Worm (Caenorhabditis elegans) whole organism, L4 larva: Measurements from ENCODE around the gene W07E11.1.
A peak's percentile ranks its signal among the peaks of the same experiment; 100 is the strongest.

ENCODE experiments used
- D1046.2 ChIP-seq: fragments of 200-800 bp; sonication (Bioruptor generic); IDR thresholded peaks from 2 replicates; pipeline ENCODE4 v1.3.6; 2022; ENCODE audit warnings: missing genetic modification characterization, missing compliant biosample characterization
- F37D6.2 ChIP-seq: sonication (generic microtip); optimal IDR thresholded peaks from 2 replicates; lab custom pipeline; 2016; ENCODE audit warnings: mild to moderate bottlenecking, missing genetic modification characterization, missing compliant biosample characterization
- F44E2.7 ChIP-seq: fragments of 200-800 bp; sonication (Bioruptor generic); IDR thresholded peaks from 2 replicates; pipeline ENCODE4 v2.1.2; 2022; ENCODE audit warnings: missing genetic modification characterization, missing compliant biosample characterization
- T20F7.1 ChIP-seq: fragments of 200-800 bp; sonication (Bioruptor generic); optimal IDR thresholded peaks from 2 replicates; lab custom pipeline; 2018; ENCODE audit warnings: mild to moderate bottlenecking, missing genetic modification characterization, missing compliant biosample characterization
- Y48G9A.11 ChIP-seq: fragments of 200-800 bp; sonication (Bioruptor generic); IDR thresholded peaks from 2 replicates; pipeline ENCODE4 v1.3.6; 2022; ENCODE audit warnings: missing genetic modification reagents, missing genetic modification characterization, missing compliant biosample characterization
- Y5F2A.4 ChIP-seq: fragments of 200-800 bp; sonication (Bioruptor generic); optimal IDR thresholded peaks from 2 replicates; lab custom pipeline; 2018; ENCODE audit warnings: mild to moderate bottlenecking, missing genetic modification characterization, missing compliant biosample characterization
- aha-1 ChIP-seq: fragments of 150-350 bp; peaks from one replicate; lab custom pipeline; 2014; ENCODE audit warnings: missing biosample characterization, missing genetic modification characterization
- ceh-44 ChIP-seq: fragments of 200-800 bp; sonication (Bioruptor generic); IDR thresholded peaks from 2 replicates; pipeline ENCODE4 v1.3.6; 2022; ENCODE audit warnings: missing genetic modification reagents, missing genetic modification characterization, missing compliant biosample characterization
- ctbp-1 ChIP-seq: fragments of 200-800 bp; sonication (Bioruptor generic); IDR thresholded peaks from 2 replicates; pipeline ENCODE4 v1.3.6; 2022; ENCODE audit warnings: missing genetic modification reagents, missing genetic modification characterization, missing compliant biosample characterization
- daf-12 ChIP-seq: fragments of 150-350 bp; optimal IDR thresholded peaks from 2 replicates; lab custom pipeline; 2014; ENCODE audit warnings: missing biosample characterization, missing genetic modification reagents, missing genetic modification characterization
- daf-16 ChIP-seq, 3 experiments: sonication (generic microtip); optimal IDR thresholded peaks; 2 replicates each; lab custom pipeline; 2016 to 2017; ENCODE audit warnings: missing genetic modification characterization in 3 of 3, missing genetic modification reagents in 3 of 3, mild to moderate bottlenecking in 2 of 3, missing compliant biosample characterization in 2 of 3, missing biosample characterization in 1 of 3, moderate library complexity in 1 of 3
- daf-19 ChIP-seq: fragments of 200-800 bp; sonication (Bioruptor generic); conservative IDR thresholded peaks from 2 replicates; pipeline ENCODE4 v1.3.6; 2022; ENCODE audit warnings: missing genetic modification characterization, missing compliant biosample characterization
- dve-1 ChIP-seq: sonication (generic microtip); optimal IDR thresholded peaks from 2 replicates; lab custom pipeline; 2017; ENCODE audit warnings: antibody characterized with exemption, mild to moderate bottlenecking, missing genetic modification characterization, missing compliant biosample characterization; ENCODE audit not compliant: insufficient read depth
- egl-43 ChIP-seq: fragments of 200-800 bp; sonication (Bioruptor generic); IDR thresholded peaks from 2 replicates; pipeline ENCODE4 v1.3.6; 2022; ENCODE audit warnings: missing genetic modification reagents, missing genetic modification characterization, missing compliant biosample characterization
- hlh-11 ChIP-seq: fragments of 200-800 bp; sonication (Bioruptor generic); optimal IDR thresholded peaks from 2 replicates; lab custom pipeline; 2018; ENCODE audit warnings: mild to moderate bottlenecking, missing genetic modification characterization, missing compliant biosample characterization
- hlh-30 ChIP-seq: sonication (generic microtip); optimal IDR thresholded peaks from 2 replicates; lab custom pipeline; 2017; ENCODE audit warnings: antibody characterized with exemption, mild to moderate bottlenecking, missing genetic modification characterization, missing compliant biosample characterization; ENCODE audit not compliant: insufficient read depth
- jun-1 ChIP-seq: fragments of 150-350 bp; optimal IDR thresholded peaks from 2 replicates; lab custom pipeline; 2014; ENCODE audit warnings: missing biosample characterization, missing genetic modification reagents, missing genetic modification characterization
- lin-1 ChIP-seq: fragments of 200-800 bp; sonication (Bioruptor generic); IDR thresholded peaks from 2 replicates; pipeline ENCODE4 v1.3.6; 2022; ENCODE audit warnings: missing genetic modification reagents, missing genetic modification characterization, missing compliant biosample characterization
- lin-13 ChIP-seq: fragments of 150-350 bp; optimal IDR thresholded peaks from 2 replicates; lab custom pipeline; 2014; ENCODE audit warnings: missing biosample characterization, missing genetic modification reagents, missing genetic modification characterization
- lir-3 ChIP-seq: sonication (generic microtip); optimal IDR thresholded peaks from 2 replicates; lab custom pipeline; 2016; ENCODE audit warnings: mild to moderate bottlenecking, missing genetic modification characterization, missing compliant biosample characterization
- madf-9 ChIP-seq: fragments of 200-800 bp; sonication (Bioruptor generic); conservative IDR thresholded peaks from 2 replicates; pipeline ENCODE4 v1.3.6; 2022; ENCODE audit warnings: missing genetic modification reagents, missing genetic modification characterization, missing compliant biosample characterization
- mdl-1 ChIP-seq, 2 experiments: fragments of 150-350 bp in 1 of 2; sonication (generic microtip) in 1 of 2; optimal IDR thresholded peaks; 2 replicates each; lab custom pipeline; 2014 to 2017; ENCODE audit warnings: missing biosample characterization in 2 of 2, missing genetic modification characterization in 2 of 2
- mdt-29 ChIP-seq: fragments of 200-800 bp; sonication (Bioruptor generic); IDR thresholded peaks from 2 replicates; pipeline ENCODE4 v1.3.6; 2022; ENCODE audit warnings: missing genetic modification reagents, missing genetic modification characterization, missing compliant biosample characterization
- mep-1 ChIP-seq: fragments of 150-350 bp; sonication (generic microtip); optimal IDR thresholded peaks from 3 replicates; lab custom pipeline; 2014; ENCODE audit warnings: missing biosample characterization, missing genetic modification characterization
- mes-2 ChIP-seq: sonication (generic microtip); optimal IDR thresholded peaks from 2 replicates; lab custom pipeline; 2016; ENCODE audit warnings: missing genotype, mild to moderate bottlenecking, missing genetic modification characterization, missing compliant biosample characterization; ENCODE audit not compliant: poor library complexity, severe bottlenecking
- nhr-10 ChIP-seq: fragments of 150-350 bp; optimal IDR thresholded peaks from 2 replicates; lab custom pipeline; 2014; ENCODE audit warnings: missing biosample characterization, missing genetic modification characterization
- nhr-102 ChIP-seq: sonication (generic microtip); optimal IDR thresholded peaks from 2 replicates; lab custom pipeline; 2016; ENCODE audit warnings: mild to moderate bottlenecking, missing genetic modification characterization, moderate library complexity, missing compliant biosample characterization
- nhr-11 ChIP-seq: fragments of 150-350 bp; optimal IDR thresholded peaks from 2 replicates; lab custom pipeline; 2014; ENCODE audit warnings: missing biosample characterization, missing genetic modification characterization
- nhr-25 ChIP-seq: sonication (generic microtip); optimal IDR thresholded peaks from 2 replicates; lab custom pipeline; 2017; ENCODE audit warnings: missing genetic modification characterization, mild to moderate bottlenecking, missing compliant biosample characterization, antibody characterized with exemption, moderate library complexity, borderline replicate concordance; ENCODE audit not compliant: insufficient read depth
- nhr-42 ChIP-seq: fragments of 200-800 bp; sonication (Bioruptor generic); IDR thresholded peaks from 2 replicates; pipeline ENCODE4 v1.3.6; 2022; ENCODE audit warnings: missing genetic modification characterization, missing compliant biosample characterization
- nhr-48 ChIP-seq: sonication (generic microtip); optimal IDR thresholded peaks from 2 replicates; lab custom pipeline; 2016; ENCODE audit warnings: mild to moderate bottlenecking, missing genetic modification characterization, missing compliant biosample characterization
- nhr-76 ChIP-seq: fragments of 150-350 bp; optimal IDR thresholded peaks from 2 replicates; lab custom pipeline; 2014; ENCODE audit warnings: missing biosample characterization, missing genetic modification characterization
- nhr-77 ChIP-seq: fragments of 150-350 bp; optimal IDR thresholded peaks from 2 replicates; lab custom pipeline; 2014; ENCODE audit warnings: missing biosample characterization, missing genetic modification characterization
- pha-4 ChIP-seq, 2 experiments: fragments of 150-350 bp in 1 of 2; fragments of 200-800 bp in 1 of 2; sonication (Bioruptor generic) in 1 of 2; IDR thresholded peaks in 1 of 2; optimal IDR thresholded peaks in 1 of 2; 2 replicates each; pipeline versions ENCODE4 v1.3.6 to Lab custom; 2014 to 2022; ENCODE audit warnings: missing genetic modification characterization in 2 of 2, missing genetic modification reagents in 2 of 2, missing biosample characterization in 1 of 2, missing compliant biosample characterization in 1 of 2
- rbr-2 ChIP-seq: sonication (generic microtip); optimal IDR thresholded peaks from 2 replicates; lab custom pipeline; 2016; ENCODE audit warnings: missing genotype, missing genetic modification characterization, missing compliant biosample characterization
- saeg-2 ChIP-seq: fragments of 200-800 bp; sonication (Bioruptor generic); IDR thresholded peaks from 2 replicates; pipeline ENCODE4 v1.3.6; 2022; ENCODE audit warnings: missing genetic modification reagents, missing genetic modification characterization, missing compliant biosample characterization
- snpc-1.2 ChIP-seq: fragments of 200-800 bp; sonication (Bioruptor generic); IDR thresholded peaks from 2 replicates; pipeline ENCODE4 v1.3.6; 2022; ENCODE audit warnings: missing genetic modification reagents, missing genetic modification characterization, missing compliant biosample characterization
- snpc-4 ChIP-seq: fragments of 150-350 bp; optimal IDR thresholded peaks from 2 replicates; lab custom pipeline; 2014; ENCODE audit warnings: missing biosample characterization, missing genetic modification characterization
- tag-97 ChIP-seq: fragments of 200-800 bp; sonication (Bioruptor generic); IDR thresholded peaks from 2 replicates; pipeline ENCODE4 v1.3.6; 2022; ENCODE audit warnings: missing genetic modification characterization, missing compliant biosample characterization
- unc-130 ChIP-seq: sonication (generic microtip); optimal IDR thresholded peaks from 2 replicates; lab custom pipeline; 2016; ENCODE audit warnings: missing genetic modification reagents, missing genetic modification characterization, missing compliant biosample characterization
- unc-62 ChIP-seq, 3 experiments: fragments of 150-350 bp in 1 of 3; sonication (generic microtip); optimal IDR thresholded peaks in 2 of 3; peaks in 1 of 3; 1 replicate in 1 of 3; 2 replicates in 2 of 3; lab custom pipeline; 2014 to 2017; ENCODE audit warnings: missing biosample characterization in 3 of 3, missing genetic modification characterization in 3 of 3, missing genetic modification reagents in 3 of 3, missing genotype in 1 of 3
- zag-1 ChIP-seq: fragments of 150-350 bp; optimal IDR thresholded peaks from 2 replicates; lab custom pipeline; 2014; ENCODE audit warnings: missing biosample characterization, missing genetic modification characterization
- zfp-3 ChIP-seq: fragments of 200-800 bp; sonication (Bioruptor generic); conservative IDR thresholded peaks from 2 replicates; pipeline ENCODE4 v1.3.6; 2022; ENCODE audit warnings: missing genetic modification reagents, missing genetic modification characterization, missing compliant biosample characterization
- zip-11 ChIP-seq: fragments of 200-800 bp; sonication (Bioruptor generic); IDR thresholded peaks from 2 replicates; pipeline ENCODE4 v1.3.6; 2022; ENCODE audit warnings: missing genetic modification characterization, missing compliant biosample characterization
- zip-2 ChIP-seq: fragments of 150-350 bp; optimal IDR thresholded peaks from 2 replicates; lab custom pipeline; 2014; ENCODE audit warnings: missing biosample characterization, missing genetic modification characterization

The W07E11.1 gene

ce11 chrX:10138494-10138893, 54.1 kb downstream of the W07E11.1 start, which contains the start of gene moc-1:
Gene moc-1, minus strand, starts transcription at chrX:10138620.
- TF ChIP-seq nhr-42: no peak
- no peak for TF ChIP-seq zfp-3 (GFP tag; lab: Robert Waterston, UW)
- TF ChIP-seq unc-62 (GFP tag; optimal IDR thresholded peaks at IDR 0.05 in 1 of 2; lab: Kevin White, UChicago): peak in 1 of 2 experiments; percentile 94
- no peak for TF ChIP-seq unc-62 (tag; optimal IDR thresholded peaks at IDR 0.05; lab: Kevin White, UChicago)
- no peak for TF ChIP-seq daf-16 (GFP tag; optimal IDR thresholded peaks at IDR 0.05; lab: Kevin White, UChicago)
- TF ChIP-seq daf-16 (tag; optimal IDR thresholded peaks at IDR 0.05; lab: Kevin White, UChicago): peak; percentile 19
- TF ChIP-seq hlh-11 (tag; lab: Kevin White, UChicago): no peak

DNA sequence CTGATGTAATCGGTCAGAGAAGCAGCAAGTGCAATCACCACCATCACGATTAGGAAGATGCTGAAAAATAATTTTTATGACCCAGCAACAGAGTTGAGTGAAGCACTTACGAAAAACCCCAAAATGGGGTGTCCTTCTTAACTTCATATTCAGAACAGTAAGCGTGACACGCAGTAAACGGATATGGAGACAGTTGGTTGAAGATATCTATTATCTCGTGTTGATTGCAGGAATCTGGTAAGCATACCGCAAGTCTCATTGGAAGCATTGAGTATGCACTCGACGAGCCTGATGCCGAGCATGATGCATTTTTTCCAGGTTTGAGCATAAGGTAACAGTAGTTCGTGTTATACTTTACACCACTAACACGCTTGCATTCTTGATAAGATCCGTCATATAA, 56.8 kb downstream of the W07E11.1 start:
- TF ChIP-seq Y5F2A.4 (no peak), zag-1 (tag; lab: Kevin White, UChicago) (no peak), snpc-4 (tag; lab: Kevin White, UChicago) (no peak), tag-97 (0 out of 2 replicates have a peak, but pooled peaks have one; percentile 55), lin-13 (GFP tag; lab: Kevin White, UChicago) (no peak), daf-19 (GFP tag; lab: Robert Waterston, UW) (no peak), daf-12 (tag; lab: Kevin White, UChicago) (no peak), ctbp-1 (no peak), rbr-2 (no peak), unc-130 (GFP tag; lab: Kevin White, UChicago) (no peak), egl-43 (GFP tag; lab: Robert Waterston, UW) (no peak), ceh-44 (GFP tag; lab: Robert Waterston, UW) (no peak), Y48G9A.11 (GFP tag; lab: Robert Waterston, UW) (no peak), nhr-76 (tag; lab: Kevin White, UChicago) (no peak), nhr-11 (tag; lab: Kevin White, UChicago) (no peak), zfp-3 (GFP tag; lab: Robert Waterston, UW) (0 out of 2 replicates have a peak, but pooled peaks have one; percentile 49), F37D6.2 (tag; lab: Kevin White, UChicago) (no peak), lir-3 (no peak), aha-1 (peak; percentile 91), T20F7.1 (GFP tag; lab: Kevin White, UChicago) (no peak), unc-62 (GFP tag; optimal IDR thresholded peaks at IDR 0.05 in 1 of 2; lab: Kevin White, UChicago) (peak in 1 of 2 experiments; percentile 45), unc-62 (tag; optimal IDR thresholded peaks at IDR 0.05; lab: Kevin White, UChicago) (no peak), mep-1 (tag; lab: Kevin White, UChicago) (no peak), hlh-30 (tag; lab: Kevin White, UChicago) (no peak)

DNA sequence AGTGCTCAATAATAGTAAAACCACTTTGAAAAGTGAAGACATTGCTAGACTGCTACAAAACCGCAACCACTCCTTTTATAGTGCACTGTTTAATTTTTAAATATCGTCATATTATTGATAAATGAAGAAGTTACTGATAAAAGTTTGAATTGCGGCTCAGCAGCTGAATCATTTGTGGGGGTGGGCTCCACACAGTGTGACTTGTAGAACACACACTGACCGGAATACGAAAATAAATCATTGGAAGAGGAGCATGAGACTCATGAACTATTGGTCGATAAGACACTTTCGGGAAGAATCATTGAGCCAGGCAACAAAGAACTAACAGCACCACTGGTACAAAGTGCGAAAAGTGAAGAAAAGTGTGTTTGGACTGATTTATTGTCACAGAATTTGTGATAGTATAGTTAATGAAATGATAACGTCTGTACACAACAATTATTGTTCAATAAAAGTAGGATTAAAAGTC, 57.6 kb downstream of the W07E11.1 start, which contains the start of gene oac-14:
oac-14 (minus strand) TSS at position 51 of the 469 bp plus-strand sequence.
- TF ChIP-seq lin-1 (GFP tag; lab: Robert Waterston, UW) (peak; percentile 70), F44E2.7 (GFP tag; lab: Robert Waterston, UW) (no peak), snpc-1.2 (GFP tag; lab: Robert Waterston, UW) (no peak), zip-11 (GFP tag; lab: Robert Waterston, UW) (no peak), nhr-102 (tag; lab: Kevin White, UChicago) (peak; percentile 85), hlh-11 (tag; lab: Kevin White, UChicago) (peak; percentile 95), mdl-1 (tag; optimal IDR thresholded peaks at IDR 0.05; lab: Kevin White, UChicago) (peak in 1 of 2 experiments; percentile 50), dve-1 (tag; lab: Kevin White, UChicago) (peak; percentile 96), madf-9 (GFP tag; lab: Robert Waterston, UW) (no peak), nhr-10 (peak; percentile 74), zip-2 (tag; lab: Kevin White, UChicago) (peak; percentile 38), nhr-48 (tag; lab: Kevin White, UChicago) (peak; percentile 88), mdt-29 (peak; percentile 83), nhr-77 (tag; lab: Kevin White, UChicago) (peak; percentile 87), hlh-30 (tag; lab: Kevin White, UChicago) (peak; percentile 48), nhr-25 (no peak), lin-13 (GFP tag; lab: Kevin White, UChicago) (no peak), D1046.2 (no peak), pha-4 (GFP tag; IDR thresholded peaks at IDR 0.05; lab: Robert Waterston, UW) (peak; percentile 37; the same call in 1 of the 2 replicates), pha-4 (tag; optimal IDR thresholded peaks at IDR 0.05; lab: Kevin White, UChicago) (no peak), saeg-2 (peak; percentile 17; the same call in 1 of the 2 replicates), mes-2 (tag; lab: Kevin White, UChicago) (peak; percentile 54), jun-1 (tag; lab: Kevin White, UChicago) (peak; percentile 55)
